Worm (Caenorhabditis elegans) whole organism, young adult: ENCODE measurements around the gene glt-7.

Source experiments
- F23B12.7 ChIP-seq: sonication (generic microtip); optimal IDR thresholded peaks from 2 replicates; lab custom pipeline; 2017; ENCODE audit warnings: missing genetic modification characterization, mild to moderate bottlenecking, missing compliant biosample characterization, antibody characterized with exemption, moderate library complexity; ENCODE audit not compliant: insufficient read depth
- F37B4.10 ChIP-seq: fragments of 200-800 bp; sonication (Bioruptor generic); IDR thresholded peaks from 2 replicates; pipeline ENCODE4 v1.3.6; 2022; ENCODE audit warnings: missing genetic modification characterization, missing compliant biosample characterization
- Y79H2A.3 ChIP-seq: fragments of 200-800 bp; sonication (Bioruptor generic); conservative IDR thresholded peaks from 2 replicates; pipeline ENCODE4 v1.3.6; 2022; ENCODE audit warnings: missing genetic modification reagents, missing genetic modification characterization, missing compliant biosample characterization
- bed-1 ChIP-seq: fragments of 200-800 bp; sonication (Bioruptor generic); IDR thresholded peaks from 2 replicates; pipeline ENCODE4 v1.3.6; 2022; ENCODE audit warnings: missing genetic modification reagents, missing genetic modification characterization, missing compliant biosample characterization
- dox-1 ChIP-seq: fragments of 200-800 bp; sonication (Bioruptor generic); IDR thresholded peaks from 2 replicates; pipeline ENCODE4 v1.3.6; 2022; ENCODE audit warnings: missing genetic modification reagents, missing genetic modification characterization, missing compliant biosample characterization
- fkh-3 ChIP-seq: sonication (generic microtip); optimal IDR thresholded peaks from 2 replicates; lab custom pipeline; 2016; ENCODE audit warnings: mild to moderate bottlenecking, missing genetic modification characterization, missing compliant biosample characterization
- lin-35 ChIP-seq, 3 experiments: fragments of 150-350 bp in 2 of 3; sonication (generic microtip) in 1 of 3; optimal IDR thresholded peaks; 2 replicates each; lab custom pipeline; 2014 to 2018; ENCODE audit warnings: missing biosample characterization in 3 of 3, missing genetic modification characterization in 3 of 3, missing genetic modification reagents in 3 of 3
- pha-4 ChIP-seq: fragments of 150-350 bp; sonication (generic microtip); optimal IDR thresholded peaks from 2 replicates; lab custom pipeline; 2014; ENCODE audit warnings: missing biosample characterization, missing genetic modification reagents, missing genetic modification characterization
- ztf-6 ChIP-seq: fragments of 200-800 bp; sonication (Bioruptor generic); IDR thresholded peaks from 2 replicates; pipeline ENCODE4 v1.3.6; 2022; ENCODE audit warnings: missing genetic modification reagents, missing genetic modification characterization, missing compliant biosample characterization

DNA sequence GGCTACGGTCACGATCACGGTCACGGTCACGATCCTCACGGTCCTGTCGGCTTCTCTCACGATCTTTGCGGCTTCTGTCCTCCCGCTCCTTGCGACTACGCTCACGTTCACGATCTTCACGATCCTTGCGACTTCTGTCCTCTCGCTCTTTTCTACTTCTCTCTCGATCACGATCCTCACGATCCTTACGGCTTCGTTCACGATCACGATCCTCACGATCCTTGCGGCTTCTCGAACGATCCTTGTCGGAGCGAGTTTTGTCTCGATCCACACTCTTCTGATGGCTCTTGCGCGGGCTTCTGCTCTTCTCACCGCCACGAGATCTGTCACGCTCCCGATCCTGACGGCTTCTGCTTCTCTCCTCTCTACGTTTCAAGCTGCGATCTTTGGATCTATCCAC lies 48.6 kb downstream of the glt-7 start:
- no peak for TF ChIP-seq Y79H2A.3
- no peak for TF ChIP-seq fkh-3
- no peak for TF ChIP-seq lin-35 (GFP tag; optimal IDR thresholded peaks at IDR 0.05; lab: Kevin White, UChicago)
- no peak for TF ChIP-seq F23B12.7 (tag; lab: Kevin White, UChicago)
- no peak for TF ChIP-seq pha-4 (tag; lab: Kevin White, UChicago)
- TF ChIP-seq dox-1 (GFP tag; lab: Robert Waterston, UW) = no peak
- no peak for TF ChIP-seq bed-1 (GFP tag; lab: Robert Waterston, UW)
- no peak for TF ChIP-seq F37B4.10 (GFP tag; lab: Robert Waterston, UW)
- no peak for TF ChIP-seq ztf-6
